Worm (Caenorhabditis elegans) whole organism, midembryonic: ENCODE results near the gene F42G2.7.

Source experiments
- T22C8.4 ChIP-seq: fragments of 200-800 bp; sonication (Bioruptor generic); IDR thresholded peaks from 2 replicates; pipeline ENCODE4 v1.3.6; 2022; ENCODE audit warnings: missing genetic modification characterization, missing compliant biosample characterization
- cog-1 ChIP-seq: sonication (generic microtip); optimal IDR thresholded peaks from 2 replicates; lab custom pipeline; 2016; ENCODE audit warnings: missing genetic modification characterization, missing compliant biosample characterization
- flt-1 ChIP-seq: fragments of 200-800 bp; sonication (Bioruptor generic); IDR thresholded peaks from 2 replicates; pipeline ENCODE4 v1.3.6; 2022; ENCODE audit warnings: missing genetic modification characterization, missing compliant biosample characterization
- klf-2 ChIP-seq: fragments of 200-800 bp; sonication (Bioruptor generic); conservative IDR thresholded peaks from 2 replicates; pipeline ENCODE4 v1.3.6; 2022; ENCODE audit warnings: missing genetic modification reagents, missing genetic modification characterization, missing compliant biosample characterization
- med-1 ChIP-seq: sonication (generic microtip); optimal IDR thresholded peaks from 2 replicates; lab custom pipeline; 2017; ENCODE audit warnings: missing genetic modification characterization, mild to moderate bottlenecking, missing compliant biosample characterization, antibody characterized with exemption, missing genetic modification reagents; ENCODE audit not compliant: insufficient read depth
- ref-1 ChIP-seq: fragments of 200-800 bp; sonication (Bioruptor generic); conservative IDR thresholded peaks from 2 replicates; pipeline ENCODE4 v1.3.6; 2022; ENCODE audit warnings: missing genetic modification reagents, missing genetic modification characterization, missing compliant biosample characterization
- tab-1 ChIP-seq: fragments of 200-800 bp; sonication (Bioruptor generic); IDR thresholded peaks from 2 replicates; pipeline ENCODE4 v1.3.6; 2022; ENCODE audit warnings: missing genetic modification characterization, missing compliant biosample characterization
- ztf-23 ChIP-seq: fragments of 200-800 bp; sonication (Bioruptor generic); IDR thresholded peaks from 2 replicates; pipeline ENCODE4 v1.3.6; 2022; ENCODE audit warnings: missing genetic modification reagents, missing genetic modification characterization, missing compliant biosample characterization
- ztf-29 ChIP-seq: fragments of 200-800 bp; sonication (Bioruptor generic); IDR thresholded peaks from 2 replicates; pipeline ENCODE4 v1.3.6; 2022; ENCODE audit warnings: missing genetic modification reagents, missing genetic modification characterization, missing compliant biosample characterization

F42G2.7 gene

ce11 chrII:2442243-2442642 lies 24.3 kb downstream of the F42G2.7 start:
- TF ChIP-seq klf-2 (GFP tag; lab: Robert Waterston, UW): no peak
- TF ChIP-seq tab-1 (GFP tag; lab: Robert Waterston, UW): no peak
- TF ChIP-seq ref-1 (GFP tag; lab: Robert Waterston, UW): no peak
- no peak for TF ChIP-seq cog-1
- TF ChIP-seq ztf-29 (GFP tag; lab: Robert Waterston, UW): no peak
- TF ChIP-seq ztf-23: no peak
- no peak for TF ChIP-seq med-1 (GFP tag; lab: Kevin White, UChicago)
- TF ChIP-seq flt-1 (GFP tag; lab: Robert Waterston, UW): no peak
- TF ChIP-seq T22C8.4 (GFP tag; lab: Robert Waterston, UW): no peak

- TF ChIP-seq flt-1 (GFP tag; lab: Robert Waterston, UW): no peak
- no peak for TF ChIP-seq ztf-23
- no peak for TF ChIP-seq klf-2 (GFP tag; lab: Robert Waterston, UW)
- no peak for TF ChIP-seq cog-1
- TF ChIP-seq T22C8.4 (GFP tag; lab: Robert Waterston, UW): no peak
- TF ChIP-seq ztf-29 (GFP tag; lab: Robert Waterston, UW): no peak
- TF ChIP-seq ref-1 (GFP tag; lab: Robert Waterston, UW): no peak
- no peak for TF ChIP-seq med-1 (GFP tag; lab: Kevin White, UChicago)
- TF ChIP-seq tab-1 (GFP tag; lab: Robert Waterston, UW): no peak
Observed at ce11 chrII:2442979-2443378, 25.0 kb downstream of the F42G2.7 start, which contains the start of gene vab-19. vab-19 (plus strand) TSS chrII:2443279.

ce11 chrII:2445164-2445563 lies 27.2 kb downstream of the F42G2.7 start:
- TF ChIP-seq ztf-29 (GFP tag; lab: Robert Waterston, UW): no peak
- TF ChIP-seq ztf-23: no peak
- TF ChIP-seq med-1 (GFP tag; lab: Kevin White, UChicago): no peak
- no peak for TF ChIP-seq tab-1 (GFP tag; lab: Robert Waterston, UW)
- TF ChIP-seq flt-1 (GFP tag; lab: Robert Waterston, UW): no peak
- no peak for TF ChIP-seq klf-2 (GFP tag; lab: Robert Waterston, UW)
- TF ChIP-seq T22C8.4 (GFP tag; lab: Robert Waterston, UW): no peak
- no peak for TF ChIP-seq cog-1
- no peak for TF ChIP-seq ref-1 (GFP tag; lab: Robert Waterston, UW)

ce11 chrII:2446727-2447126 lies 28.8 kb downstream of the F42G2.7 start:
- no peak for TF ChIP-seq klf-2 (GFP tag; lab: Robert Waterston, UW)
- no peak for TF ChIP-seq flt-1 (GFP tag; lab: Robert Waterston, UW)
- TF ChIP-seq ref-1 (GFP tag; lab: Robert Waterston, UW): no peak
- no peak for TF ChIP-seq tab-1 (GFP tag; lab: Robert Waterston, UW)
- no peak for TF ChIP-seq med-1 (GFP tag; lab: Kevin White, UChicago)
- no peak for TF ChIP-seq ztf-23
- no peak for TF ChIP-seq ztf-29 (GFP tag; lab: Robert Waterston, UW)
- TF ChIP-seq T22C8.4 (GFP tag; lab: Robert Waterston, UW): no peak
- TF ChIP-seq cog-1: no peak

- TF ChIP-seq T22C8.4 (GFP tag; lab: Robert Waterston, UW): peak; percentile 48
- 0 out of 2 replicates have a peak, but pooled peaks have one; percentile 34 for TF ChIP-seq klf-2 (GFP tag; lab: Robert Waterston, UW)
- TF ChIP-seq cog-1: no peak
- no peak for TF ChIP-seq tab-1 (GFP tag; lab: Robert Waterston, UW)
Observed at ce11 chrII:2450990-2451389, 33.0 kb downstream of the F42G2.7 start.

- peak; percentile 50; the same call in 1 of the 2 replicates for TF ChIP-seq klf-2 (GFP tag; lab: Robert Waterston, UW)
- no peak for TF ChIP-seq ztf-29 (GFP tag; lab: Robert Waterston, UW)
Observed at ce11 chrII:2452492-2452891, 34.5 kb downstream of the F42G2.7 start.

ce11 chrII:2454822-2455221 lies 36.9 kb downstream of the F42G2.7 start:
- TF ChIP-seq klf-2 (GFP tag; lab: Robert Waterston, UW): no peak

ce11 chrII:2455931-2456576 lies 38.1 kb downstream of the F42G2.7 start:
- TF ChIP-seq ztf-29 (GFP tag; lab: Robert Waterston, UW) (no peak), med-1 (GFP tag; lab: Kevin White, UChicago) (no peak), ztf-23 (no peak), ref-1 (GFP tag; lab: Robert Waterston, UW) (no peak), T22C8.4 (GFP tag; lab: Robert Waterston, UW) (no peak), tab-1 (GFP tag; lab: Robert Waterston, UW) (no peak), flt-1 (GFP tag; lab: Robert Waterston, UW) (no peak), klf-2 (GFP tag; lab: Robert Waterston, UW) (no peak), cog-1 (no peak)

ce11 chrII:2456973-2457372 lies 39.0 kb downstream of the F42G2.7 start:
- TF ChIP-seq med-1 (GFP tag; lab: Kevin White, UChicago) (no peak), tab-1 (GFP tag; lab: Robert Waterston, UW) (no peak), ref-1 (GFP tag; lab: Robert Waterston, UW) (no peak), ztf-29 (GFP tag; lab: Robert Waterston, UW) (no peak), flt-1 (GFP tag; lab: Robert Waterston, UW) (no peak), T22C8.4 (GFP tag; lab: Robert Waterston, UW) (no peak), ztf-23 (no peak), klf-2 (GFP tag; lab: Robert Waterston, UW) (no peak), cog-1 (no peak)

ce11 chrII:2458881-2459280 lies 40.9 kb downstream of the F42G2.7 start, which contains the start of gene pqn-42:
pqn-42 (minus strand) TSS chrII:2458981.
- no peak for TF ChIP-seq ztf-23
- TF ChIP-seq flt-1 (GFP tag; lab: Robert Waterston, UW): no peak
- no peak for TF ChIP-seq ztf-29 (GFP tag; lab: Robert Waterston, UW)
